Worm (Caenorhabditis elegans): Measurements from ENCODE around the gene puf-12.

DNA sequence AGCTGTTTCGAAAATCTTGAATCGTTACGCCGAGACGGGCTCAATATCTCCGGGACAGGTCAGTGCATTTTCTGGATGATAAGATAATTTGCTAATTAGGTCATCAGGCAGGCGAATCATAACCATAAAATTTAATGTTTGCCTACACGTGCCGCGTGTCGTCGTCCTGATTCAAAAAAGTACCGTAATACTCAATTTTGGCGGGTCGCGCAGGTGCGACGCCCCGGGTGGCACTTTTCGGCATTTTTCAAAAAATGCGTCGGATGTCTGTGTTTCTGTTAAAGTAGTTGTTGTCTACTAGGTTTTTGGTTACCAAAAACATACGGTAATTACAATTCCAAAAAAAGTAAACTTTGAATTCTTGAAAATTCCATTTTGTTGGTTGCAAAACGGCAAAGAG, 47.4 kb downstream of the puf-12 start:
- TF ChIP-seq pha-4 (tag; optimal IDR thresholded peaks at IDR 0.05) (no peak), nhr-76 (tag; optimal IDR thresholded peaks at IDR 0.05) (no peak), nhr-237 (tag; optimal IDR thresholded peaks at IDR 0.05) (no peak), mep-1 (tag; optimal IDR thresholded peaks at IDR 0.05) (no peak), snpc-4 (tag; optimal IDR thresholded peaks at IDR 0.05) (no peak), elt-3 (tag; optimal IDR thresholded peaks at IDR 0.05) (no peak), zip-8 (tag; optimal IDR thresholded peaks at IDR 0.05) (no peak), unc-62 (GFP tag; optimal IDR thresholded peaks at IDR 0.05) (no peak), lin-32 (GFP tag; optimal IDR thresholded peaks at IDR 0.05) (no peak), blmp-1 (tag; optimal IDR thresholded peaks at IDR 0.05) (no peak), nhr-12 (tag; optimal IDR thresholded peaks at IDR 0.05) (no peak), ztf-11 (tag; optimal IDR thresholded peaks at IDR 0.05) (no peak), unc-39 (tag; optimal IDR thresholded peaks at IDR 0.05) (no peak), drap-1 (GFP tag; optimal IDR thresholded peaks at IDR 0.05) (no peak)
